Fruit fly (Drosophila melanogaster) Kc167 (cell line): Measurements from ENCODE around the gene woc.

Source experiments
- Sin3A ChIP-seq: fragments of >200 bp; optimal IDR thresholded peaks from 2 replicates; lab custom pipeline; 2018; ENCODE audit warnings: missing external identifiers
- h ChIP-seq: fragments of >200 bp; optimal IDR thresholded peaks from 3 replicates; lab custom pipeline; 2018; ENCODE audit warnings: missing external identifiers
- insv ChIP-seq: fragments of >200 bp; optimal IDR thresholded peaks from 3 replicates; lab custom pipeline; 2018; ENCODE audit warnings: missing external identifiers
- psq ChIP-seq: fragments of >200 bp; optimal IDR thresholded peaks from 2 replicates; lab custom pipeline; 2017; ENCODE audit warnings: missing external identifiers

dm6 chr3R:27281022-27281810 lies 17.4 kb upstream of the woc start:
- TF ChIP-seq insv (lab: Kevin White, UChicago) (no peak), Sin3A (no peak), psq (lab: Kevin White, UChicago) (no peak), h (lab: Kevin White, UChicago) (no peak)
